Worm (Caenorhabditis elegans) whole organism, L3 larva: Measurements from ENCODE around the gene clec-5.

ENCODE experiments used
- R02D3.7 ChIP-seq: fragments of 150-350 bp; optimal IDR thresholded peaks from 2 replicates; lab custom pipeline; 2014; ENCODE audit warnings: missing biosample characterization, missing genetic modification characterization
- ZK546.5 ChIP-seq: sonication (generic microtip); optimal IDR thresholded peaks from 2 replicates; lab custom pipeline; 2017; ENCODE audit warnings: missing biosample characterization, missing genetic modification characterization
- aly-2 ChIP-seq: fragments of 150-350 bp; optimal IDR thresholded peaks from 2 replicates; lab custom pipeline; 2014; ENCODE audit warnings: missing biosample characterization, missing genetic modification characterization
- ama-1 ChIP-seq: fragments of 150-350 bp; optimal IDR thresholded peaks from 2 replicates; lab custom pipeline; 2018
- ceh-16 ChIP-seq: sonication (generic microtip); optimal IDR thresholded peaks from 2 replicates; lab custom pipeline; 2017; ENCODE audit warnings: missing biosample characterization, missing genetic modification characterization
- ceh-28 ChIP-seq: fragments of 150-350 bp; optimal IDR thresholded peaks from 2 replicates; lab custom pipeline; 2014; ENCODE audit warnings: missing biosample characterization, missing genetic modification reagents, missing genetic modification characterization
- ceh-9 ChIP-seq: sonication (generic microtip); optimal IDR thresholded peaks from 2 replicates; lab custom pipeline; 2018; ENCODE audit warnings: missing biosample characterization, missing genetic modification characterization
- daf-12 ChIP-seq: fragments of 150-350 bp; optimal IDR thresholded peaks from 2 replicates; lab custom pipeline; 2014; ENCODE audit warnings: missing biosample characterization, missing genetic modification reagents, missing genetic modification characterization
- egl-27 ChIP-seq: sonication (generic microtip); optimal IDR thresholded peaks from 4 replicates; lab custom pipeline; 2017; ENCODE audit warnings: missing biosample characterization, missing genetic modification reagents, missing genetic modification characterization
- egl-5 ChIP-seq: fragments of 150-350 bp; optimal IDR thresholded peaks from 2 replicates; lab custom pipeline; 2017; ENCODE audit warnings: missing biosample characterization, missing genetic modification reagents, missing genetic modification characterization, inconsistent platforms
- elt-1 ChIP-seq: fragments of 150-350 bp; optimal IDR thresholded peaks from 2 replicates; lab custom pipeline; 2014; ENCODE audit warnings: missing biosample characterization, missing genetic modification characterization
- elt-2 ChIP-seq: sonication (generic microtip); optimal IDR thresholded peaks from 2 replicates; lab custom pipeline; 2016; ENCODE audit warnings: missing genetic modification reagents, mild to moderate bottlenecking, missing genetic modification characterization, missing compliant biosample characterization
- elt-3 ChIP-seq, 3 experiments: fragments of 150-350 bp in 1 of 3; sonication (generic microtip) in 2 of 3; optimal IDR thresholded peaks; 2 replicates in 2 of 3; 4 replicates in 1 of 3; lab custom pipeline; 2014 to 2017; ENCODE audit warnings: missing biosample characterization in 3 of 3, missing genetic modification characterization in 3 of 3
- eor-1 ChIP-seq, 2 experiments: fragments of 150-350 bp; optimal IDR thresholded peaks; 2 replicates each; lab custom pipeline; 2014 to 2018; ENCODE audit warnings: missing biosample characterization in 2 of 2, missing genetic modification characterization in 2 of 2
- fkh-2 ChIP-seq: fragments of 150-350 bp; optimal IDR thresholded peaks from 2 replicates; lab custom pipeline; 2014; ENCODE audit warnings: missing biosample characterization, missing genetic modification reagents, missing genetic modification characterization
- fos-1 ChIP-seq: fragments of 150-350 bp; optimal IDR thresholded peaks from 2 replicates; lab custom pipeline; 2014; ENCODE audit warnings: missing biosample characterization, missing genetic modification characterization
- hmg-11 ChIP-seq: sonication (generic microtip); optimal IDR thresholded peaks from 2 replicates; lab custom pipeline; 2016; ENCODE audit warnings: missing genetic modification characterization, missing compliant biosample characterization
- jun-1 ChIP-seq: fragments of 150-350 bp; optimal IDR thresholded peaks from 2 replicates; lab custom pipeline; 2014; ENCODE audit warnings: missing biosample characterization, missing genetic modification reagents, missing genetic modification characterization
- lin-15B ChIP-seq: fragments of 150-350 bp; optimal IDR thresholded peaks from 2 replicates; lab custom pipeline; 2014; ENCODE audit warnings: missing biosample characterization, missing genetic modification characterization
- lin-39 ChIP-seq: fragments of 150-350 bp; optimal IDR thresholded peaks from 2 replicates; lab custom pipeline; 2018; ENCODE audit warnings: missing biosample characterization, missing genetic modification reagents, missing genetic modification characterization
- lsy-12 ChIP-seq: sonication (generic microtip); optimal IDR thresholded peaks from 2 replicates; lab custom pipeline; 2016; ENCODE audit warnings: mild to moderate bottlenecking, missing genetic modification characterization, missing compliant biosample characterization
- mdl-1 ChIP-seq: fragments of 150-350 bp; optimal IDR thresholded peaks from 2 replicates; lab custom pipeline; 2014; ENCODE audit warnings: missing biosample characterization, missing genetic modification characterization
- nfya-1 ChIP-seq: sonication (generic microtip); optimal IDR thresholded peaks from 2 replicates; lab custom pipeline; 2017; ENCODE audit warnings: missing genetic modification characterization, mild to moderate bottlenecking, missing compliant biosample characterization, antibody characterized with exemption, moderate library complexity; ENCODE audit not compliant: insufficient read depth
- nhr-11 ChIP-seq: fragments of 150-350 bp; optimal IDR thresholded peaks from 2 replicates; lab custom pipeline; 2014; ENCODE audit warnings: missing biosample characterization, missing genetic modification characterization
- nhr-23 ChIP-seq: fragments of 150-350 bp; optimal IDR thresholded peaks from 2 replicates; lab custom pipeline; 2014; ENCODE audit warnings: missing biosample characterization, missing genetic modification reagents, missing genetic modification characterization
- nhr-25 ChIP-seq: sonication (generic microtip); optimal IDR thresholded peaks from 2 replicates; lab custom pipeline; 2017; ENCODE audit warnings: missing biosample characterization, missing genetic modification characterization
- nhr-28 ChIP-seq: fragments of 150-350 bp; optimal IDR thresholded peaks from 2 replicates; lab custom pipeline; 2014; ENCODE audit warnings: missing biosample characterization, missing genetic modification characterization
- nhr-43 ChIP-seq: sonication (generic microtip); optimal IDR thresholded peaks from 2 replicates; lab custom pipeline; 2016; ENCODE audit warnings: mild to moderate bottlenecking, missing genetic modification characterization, missing compliant biosample characterization; ENCODE audit not compliant: poor library complexity, severe bottlenecking
- nhr-67 ChIP-seq: fragments of 150-350 bp; optimal IDR thresholded peaks from 2 replicates; lab custom pipeline; 2014; ENCODE audit warnings: missing biosample characterization, missing genetic modification characterization
- nhr-76 ChIP-seq: fragments of 150-350 bp; sonication (generic microtip); optimal IDR thresholded peaks from 5 replicates; lab custom pipeline; 2014; ENCODE audit warnings: missing biosample characterization, missing genetic modification characterization
- nhr-77 ChIP-seq: fragments of 150-350 bp; optimal IDR thresholded peaks from 2 replicates; lab custom pipeline; 2014; ENCODE audit warnings: missing biosample characterization, missing genetic modification characterization
- pha-4 ChIP-seq: fragments of 150-350 bp; optimal IDR thresholded peaks from 2 replicates; lab custom pipeline; 2014; ENCODE audit warnings: missing biosample characterization, missing genetic modification reagents, missing genetic modification characterization
- skn-1 ChIP-seq: fragments of 150-350 bp; optimal IDR thresholded peaks from 2 replicates; lab custom pipeline; 2014; ENCODE audit warnings: missing biosample characterization, missing genetic modification characterization
- snpc-4 ChIP-seq: fragments of 150-350 bp; optimal IDR thresholded peaks from 2 replicates; lab custom pipeline; 2014; ENCODE audit warnings: missing biosample characterization, missing genetic modification characterization
- tbx-2 ChIP-seq: sonication (generic microtip); optimal IDR thresholded peaks from 2 replicates; lab custom pipeline; 2016; ENCODE audit warnings: mild to moderate bottlenecking, missing genetic modification characterization, missing compliant biosample characterization
- unc-62 ChIP-seq: fragments of 150-350 bp; sonication (generic microtip); optimal IDR thresholded peaks from 4 replicates; lab custom pipeline; 2014; ENCODE audit warnings: missing biosample characterization, missing genetic modification reagents, missing genetic modification characterization
- zag-1 ChIP-seq: fragments of 150-350 bp; optimal IDR thresholded peaks from 2 replicates; lab custom pipeline; 2014; ENCODE audit warnings: missing biosample characterization, missing genetic modification characterization
- ztf-4 ChIP-seq: fragments of 150-350 bp; optimal IDR thresholded peaks from 2 replicates; lab custom pipeline; 2014; ENCODE audit warnings: missing biosample characterization, missing genetic modification characterization

The clec-5 gene

DNA sequence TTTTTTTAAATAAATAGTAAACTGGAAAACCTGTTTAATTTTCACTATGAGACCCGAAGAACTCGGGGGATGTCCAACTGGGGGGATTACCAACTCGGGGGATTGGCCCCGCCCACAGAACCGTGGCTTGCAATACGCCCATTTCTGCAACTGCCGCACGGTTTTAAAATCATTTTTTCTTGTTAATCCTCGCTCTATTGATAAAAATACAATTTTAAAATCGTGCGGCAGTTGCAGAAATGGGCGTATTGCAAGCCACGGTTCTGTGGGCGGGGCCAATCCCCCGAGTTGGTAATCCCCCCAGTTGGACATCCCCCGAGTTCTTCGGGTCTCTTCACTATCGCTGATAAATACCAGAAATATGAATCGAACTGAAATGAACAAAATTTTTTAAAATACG is 38.6 kb upstream of the clec-5 start, which contains the start of gene mmab-1:
Gene mmab-1 (minus strand): TSS at position 95 of the 400 bp plus-strand sequence.
- TF ChIP-seq nfya-1 (tag; lab: Kevin White, UChicago) (peak; percentile 28), lin-39 (peak; percentile 6), nhr-43 (peak; percentile 71)
- TF ChIP-seq, all 47 proteins: peak for 3; not testable (repeated sequence) for 44

DNA sequence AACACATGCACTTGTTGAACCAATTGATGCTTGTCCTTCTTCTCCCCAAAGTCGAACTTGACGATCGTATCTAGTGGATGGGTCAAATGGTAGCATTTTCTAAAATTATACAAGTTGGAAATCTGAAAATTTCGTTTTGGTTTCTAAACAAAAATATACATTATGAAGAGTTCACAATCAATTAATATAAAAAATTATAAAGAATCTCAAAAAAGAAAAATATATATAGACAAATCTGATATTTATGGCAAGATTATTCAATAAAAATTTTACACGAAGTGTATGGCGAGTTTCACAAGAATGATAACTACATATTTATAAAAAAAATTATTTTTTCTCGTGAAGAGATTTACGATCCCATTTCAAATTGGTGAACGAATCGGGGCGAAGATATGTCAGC is 36.8 kb upstream of the clec-5 start, which contains the start of gene ula-1:
Gene ula-1 (minus strand): TSS at position 101 of the 400 bp plus-strand sequence.
- no peak for TF ChIP-seq fkh-2 (tag; lab: Kevin White, UChicago)
- no peak for TF ChIP-seq ceh-28
- no peak for TF ChIP-seq mdl-1 (tag; lab: Kevin White, UChicago)
- no peak for TF ChIP-seq ZK546.5 (tag; lab: Kevin White, UChicago)
- no peak for TF ChIP-seq elt-1
- no peak for TF ChIP-seq lsy-12 (tag; lab: Kevin White, UChicago)
- TF ChIP-seq lin-15B: no peak
- no peak for TF ChIP-seq nhr-76
- no peak for TF ChIP-seq ceh-9 (tag; lab: Kevin White, UChicago)

DNA sequence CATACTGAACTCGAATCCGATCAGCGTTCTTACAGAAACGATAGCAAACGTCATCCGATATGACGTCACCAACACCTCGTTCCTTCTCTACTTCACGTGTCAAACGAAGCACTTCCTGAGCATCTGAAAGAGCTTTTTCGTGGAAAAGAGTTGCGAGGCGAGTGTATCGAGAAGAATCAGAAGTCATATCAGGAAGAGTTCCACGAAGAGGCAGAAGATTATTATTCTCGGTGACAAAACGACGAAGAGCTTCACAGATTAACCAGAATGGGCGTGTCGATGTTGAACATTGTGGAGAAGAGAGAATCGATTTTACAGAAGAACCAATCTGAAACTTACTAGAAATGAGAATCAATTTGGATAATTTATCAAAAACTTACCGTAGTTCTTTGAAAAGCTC is 35.5 kb upstream of the clec-5 start:
- TF ChIP-seq skn-1 (tag; lab: Kevin White, UChicago) (no peak), nhr-77 (tag; lab: Kevin White, UChicago) (no peak), nhr-25 (no peak), nhr-11 (tag; lab: Kevin White, UChicago) (no peak)
- TF ChIP-seq, all 47 proteins: peak for 0

DNA sequence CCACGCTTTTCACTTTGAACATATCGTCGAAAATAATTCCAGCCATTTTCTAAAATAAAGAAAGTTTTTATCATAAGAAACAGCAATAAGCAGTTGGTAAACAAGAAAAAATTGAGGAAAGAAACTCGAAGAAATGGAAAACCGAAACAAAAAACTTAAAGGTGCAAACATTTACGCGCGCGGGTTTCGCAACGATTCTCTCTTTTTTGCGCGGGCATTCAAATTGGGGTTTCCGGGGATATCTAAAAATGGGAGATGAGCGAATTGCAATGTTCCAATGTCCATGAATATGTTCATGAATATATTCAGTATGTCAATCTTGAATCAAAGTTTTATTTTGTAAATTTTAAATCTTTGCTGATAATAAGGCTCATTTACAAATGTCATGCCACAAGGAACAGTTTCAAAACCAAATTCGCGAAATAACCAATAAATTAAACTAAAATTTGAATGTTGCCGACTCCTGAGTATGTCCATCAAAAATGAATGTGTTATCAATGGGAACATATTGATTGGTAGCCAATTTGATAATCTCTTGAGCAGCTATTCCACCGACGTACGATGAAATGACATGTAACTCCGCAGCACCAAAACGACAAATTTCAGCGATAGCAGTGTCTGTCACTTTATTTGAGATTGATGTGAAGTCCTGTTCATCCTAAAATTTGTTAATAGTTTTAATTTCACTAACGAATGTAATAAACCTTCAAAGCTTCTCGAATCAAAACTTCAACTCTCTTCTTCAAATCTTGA is 34.7 kb upstream of the clec-5 start, which contains the start of gene rpb-8:
Gene rpb-8 (minus strand): TSS at position 49 of the 753 bp plus-strand sequence.
- no peak for TF ChIP-seq ceh-9 (tag; lab: Kevin White, UChicago)
- TF ChIP-seq unc-62: no peak
- peak; percentile 38 for TF ChIP-seq ama-1 (lab: Kevin White, UChicago)
- TF ChIP-seq nfya-1 (tag; lab: Kevin White, UChicago): peak; percentile 72
- no peak for TF ChIP-seq ztf-4 (tag; lab: Kevin White, UChicago)
- peak; percentile 3 for TF ChIP-seq elt-2 (tag; lab: Kevin White, UChicago)
- no peak for TF ChIP-seq nhr-28
- peak; percentile 71 for TF ChIP-seq lin-15B
- no peak for TF ChIP-seq egl-27 (tag; lab: Kevin White, UChicago)
- peak; percentile 8 for TF ChIP-seq nhr-25
- peak; percentile 61 for TF ChIP-seq lin-39
- TF ChIP-seq aly-2 (tag; lab: Kevin White, UChicago): no peak
- TF ChIP-seq jun-1: no peak
- no peak for TF ChIP-seq ceh-16
- peak; percentile 66 for TF ChIP-seq nhr-23 (tag; lab: Kevin White, UChicago)
- TF ChIP-seq zag-1: no peak
- no peak for TF ChIP-seq elt-1
- TF ChIP-seq eor-1 (tag; optimal IDR thresholded peaks at IDR 0.05; lab: Kevin White, UChicago): no peak
- TF ChIP-seq pha-4 (tag; lab: Kevin White, UChicago): peak; percentile 71
- TF ChIP-seq tbx-2 (tag; lab: Kevin White, UChicago): no peak
- TF ChIP-seq nhr-67 (tag; lab: Kevin White, UChicago): no peak
- TF ChIP-seq egl-5 (tag; lab: Kevin White, UChicago): peak; percentile 57
- TF ChIP-seq snpc-4 (tag; lab: Kevin White, UChicago): peak; percentile 37

DNA sequence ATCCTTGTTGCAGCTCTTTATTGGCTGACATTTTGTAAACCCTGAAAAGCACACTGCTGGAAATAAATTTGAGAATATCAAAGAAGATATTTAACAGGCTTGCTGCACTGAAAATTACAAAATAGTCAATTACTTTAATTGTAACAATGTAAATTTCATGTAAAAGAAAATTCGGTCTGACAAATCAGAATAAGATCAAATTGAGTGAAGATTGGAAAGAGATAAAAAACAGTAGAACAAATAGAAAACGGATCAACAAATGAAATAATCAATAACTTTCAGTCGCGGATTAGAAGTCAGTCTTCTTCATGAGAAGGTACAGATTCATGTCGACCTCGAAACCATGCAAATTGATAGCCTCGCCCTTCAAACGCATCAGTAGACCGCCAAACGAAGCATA is 33.7 kb upstream of the clec-5 start, which contains the start of gene rars-1:
Gene rars-1 (minus strand): TSS at position 101 of the 400 bp plus-strand sequence.
- no peak for TF ChIP-seq mdl-1 (tag; lab: Kevin White, UChicago)
- TF ChIP-seq unc-62: no peak
- TF ChIP-seq nhr-11 (tag; lab: Kevin White, UChicago): no peak
- no peak for TF ChIP-seq hmg-11
- TF ChIP-seq elt-2 (tag; lab: Kevin White, UChicago): no peak
- no peak for TF ChIP-seq nhr-76
- TF ChIP-seq elt-3 (tag; optimal IDR thresholded peaks at IDR 0.05; lab: Kevin White, UChicago): no peak
- no peak for TF ChIP-seq eor-1 (tag; optimal IDR thresholded peaks at IDR 0.05; lab: Kevin White, UChicago)
- TF ChIP-seq nhr-23 (tag; lab: Kevin White, UChicago): no peak
- TF ChIP-seq R02D3.7 (tag; lab: Kevin White, UChicago): no peak
- TF ChIP-seq ztf-4 (tag; lab: Kevin White, UChicago): no peak
- TF ChIP-seq lsy-12 (tag; lab: Kevin White, UChicago): no peak
- no peak for TF ChIP-seq egl-5 (tag; lab: Kevin White, UChicago)
- TF ChIP-seq lin-39: no peak
- TF ChIP-seq nhr-43: no peak
- TF ChIP-seq skn-1 (tag; lab: Kevin White, UChicago): no peak
- TF ChIP-seq nhr-67 (tag; lab: Kevin White, UChicago): no peak
- no peak for TF ChIP-seq daf-12 (tag; lab: Kevin White, UChicago)
- TF ChIP-seq fos-1 (tag; lab: Kevin White, UChicago): no peak
